Fruit fly (Drosophila melanogaster) whole organism, pupa: ENCODE data around the gene CG43993.
A peak's percentile ranks its signal among the peaks of the same experiment; 100 is the strongest.

Experiments used
- CG10348 ChIP-seq: fragments of 200-800 bp; sonication (Bioruptor generic); IDR thresholded peaks from 2 replicates; pipeline ENCODE4 v1.3.6; 2022; ENCODE audit warnings: missing biosample characterization, missing genetic modification characterization
- CG12605 ChIP-seq: fragments of 200-800 bp; sonication (Bioruptor generic); IDR thresholded peaks from 2 replicates; pipeline ENCODE4 v1.3.6; 2022; ENCODE audit warnings: missing biosample characterization, missing genetic modification characterization
- CG13204 ChIP-seq: fragments of 200-800 bp; sonication (Bioruptor generic); optimal IDR thresholded peaks from 2 replicates; lab custom pipeline; 2018; ENCODE audit warnings: missing biosample characterization, mild to moderate bottlenecking, missing genetic modification characterization, moderate library complexity
- CG14655 ChIP-seq: fragments of 200-800 bp; sonication (Bioruptor generic); optimal IDR thresholded peaks from 3 replicates; lab custom pipeline; 2017; ENCODE audit warnings: mild to moderate bottlenecking, missing biosample characterization, missing genetic modification reagents, missing genetic modification characterization
- CG15710 ChIP-seq: fragments of 200-800 bp; sonication (Bioruptor generic); optimal IDR thresholded peaks from 2 replicates; lab custom pipeline; 2018; ENCODE audit warnings: missing biosample characterization, mild to moderate bottlenecking, missing genetic modification characterization, moderate library complexity
- CG17806 ChIP-seq: fragments of 200-800 bp; sonication (Bioruptor generic); optimal IDR thresholded peaks from 2 replicates; lab custom pipeline; 2018; ENCODE audit warnings: missing biosample characterization, mild to moderate bottlenecking, missing genetic modification characterization, moderate library complexity
- CG32121 ChIP-seq: fragments of 200-800 bp; sonication (Bioruptor generic); IDR thresholded peaks from 2 replicates; pipeline ENCODE4 v1.3.6; 2022; ENCODE audit warnings: missing biosample characterization, missing genetic modification characterization
- CG34367 ChIP-seq: fragments of 200-800 bp; sonication (Bioruptor generic); optimal IDR thresholded peaks from 2 replicates; lab custom pipeline; 2018; ENCODE audit warnings: missing biosample characterization, mild to moderate bottlenecking, missing genetic modification characterization
- CG4496 ChIP-seq: fragments of 200-800 bp; sonication (Bioruptor generic); IDR thresholded peaks from 3 replicates; pipeline ENCODE4 v1.3.6; 2022; ENCODE audit warnings: missing biosample characterization, missing genetic modification characterization
- CG8159 ChIP-seq: fragments of 200-800 bp; sonication (Bioruptor generic); optimal IDR thresholded peaks from 3 replicates; lab custom pipeline; 2018; ENCODE audit warnings: missing biosample characterization, mild to moderate bottlenecking, missing genetic modification characterization, moderate library complexity
- CG8301 ChIP-seq: fragments of 200-800 bp; sonication (Bioruptor generic); optimal IDR thresholded peaks from 2 replicates; lab custom pipeline; 2018; ENCODE audit warnings: missing biosample characterization, mild to moderate bottlenecking, missing genetic modification characterization
- CG9948 ChIP-seq: fragments of 200-800 bp; sonication (Bioruptor generic); optimal IDR thresholded peaks from 2 replicates; lab custom pipeline; 2018; ENCODE audit warnings: missing biosample characterization, mild to moderate bottlenecking, missing genetic modification characterization, moderate library complexity
- D1 ChIP-seq: fragments of 200-800 bp; sonication (Bioruptor generic); optimal IDR thresholded peaks from 2 replicates; lab custom pipeline; 2018; ENCODE audit warnings: missing biosample characterization, mild to moderate bottlenecking, missing genetic modification characterization, moderate library complexity
- EcR ChIP-seq: fragments of 200-800 bp; sonication (Bioruptor generic); optimal IDR thresholded peaks from 3 replicates; lab custom pipeline; 2019; ENCODE audit warnings: missing biosample characterization, missing genetic modification characterization, mild to moderate bottlenecking, moderate library complexity, missing genetic modification reagents
- Ets98B ChIP-seq: fragments of 200-800 bp; sonication (Bioruptor generic); IDR thresholded peaks from 2 replicates; pipeline ENCODE4 v1.3.6; 2022; ENCODE audit warnings: missing biosample characterization, missing genetic modification characterization
- Pif1A ChIP-seq: fragments of 200-800 bp; sonication (Bioruptor generic); optimal IDR thresholded peaks from 3 replicates; lab custom pipeline; 2016; ENCODE audit warnings: missing biosample characterization, missing genetic modification characterization
- Pif1B ChIP-seq: fragments of 200-800 bp; sonication (Bioruptor generic); optimal IDR thresholded peaks from 3 replicates; lab custom pipeline; 2016; ENCODE audit warnings: missing biosample characterization, missing genetic modification characterization
- Snoo ChIP-seq: fragments of 200-800 bp; sonication (Bioruptor generic); optimal IDR thresholded peaks from 3 replicates; lab custom pipeline; 2017; ENCODE audit warnings: missing biosample characterization, mild to moderate bottlenecking, missing genetic modification characterization, inconsistent platforms
- fd96Ca ChIP-seq: fragments of 200-800 bp; sonication (Bioruptor generic); IDR thresholded peaks from 3 replicates; pipeline ENCODE4 v1.3.6; 2022; ENCODE audit warnings: missing biosample characterization, missing genetic modification characterization
- gl ChIP-seq: fragments of 200-800 bp; sonication (Bioruptor generic); optimal IDR thresholded peaks from 2 replicates; lab custom pipeline; 2018; ENCODE audit warnings: missing biosample characterization, mild to moderate bottlenecking, missing genetic modification characterization
- rn ChIP-seq: fragments of 200-800 bp; sonication (Bioruptor generic); IDR thresholded peaks from 2 replicates; pipeline ENCODE4 v1.3.6; 2022; ENCODE audit warnings: missing biosample characterization, missing genetic modification characterization

Gene CG43993

dm6 chr3L:12073861-12074633, 41.7 kb downstream of the CG43993 start:
- no peak for TF ChIP-seq rn (GFP tag; lab: Robert Waterston, UW)
- no peak for TF ChIP-seq CG13204 (GFP tag; lab: Kevin White, UChicago)
- TF ChIP-seq Pif1A (GFP tag; lab: Kevin White, UChicago) = no peak
- no peak for TF ChIP-seq CG32121
- no peak for TF ChIP-seq gl (tag; lab: Kevin White, UChicago)
- no peak for TF ChIP-seq D1 (tag; lab: Kevin White, UChicago)
- no peak for TF ChIP-seq CG12605 (GFP tag; lab: Robert Waterston, UW)
- no peak for TF ChIP-seq CG9948 (tag; lab: Kevin White, UChicago)
- TF ChIP-seq EcR (GFP tag; lab: Kevin White, UChicago) = no peak
- no peak for TF ChIP-seq CG17806 (tag; lab: Kevin White, UChicago)
- TF ChIP-seq, all 21 proteins: peak for 0

- TF ChIP-seq gl (tag; lab: Kevin White, UChicago) (no peak), CG17806 (tag; lab: Kevin White, UChicago) (no peak), D1 (tag; lab: Kevin White, UChicago) (no peak)
These were observed 42.6 kb downstream of the CG43993 start for dm6 chr3L:12074952-12075351.

dm6 chr3L:12076312-12076711, 44.0 kb downstream of the CG43993 start:
- TF ChIP-seq D1 (tag; lab: Kevin White, UChicago) (no peak), CG12605 (GFP tag; lab: Robert Waterston, UW) (no peak), CG4496 (GFP tag; lab: Robert Waterston, UW) (no peak), CG10348 (GFP tag; lab: Robert Waterston, UW) (no peak), Snoo (tag; lab: Kevin White, UChicago) (no peak), gl (tag; lab: Kevin White, UChicago) (no peak), Pif1B (GFP tag; lab: Kevin White, UChicago) (no peak), CG14655 (peak; percentile 5), CG8301 (tag; lab: Kevin White, UChicago) (peak; percentile 37), Ets98B (peak; percentile 28), CG17806 (tag; lab: Kevin White, UChicago) (no peak), fd96Ca (GFP tag; lab: Robert Waterston, UW) (no peak), rn (GFP tag; lab: Robert Waterston, UW) (no peak), CG15710 (tag; lab: Kevin White, UChicago) (no peak), Pif1A (GFP tag; lab: Kevin White, UChicago) (peak; percentile 11), CG34367 (tag; lab: Kevin White, UChicago) (no peak), CG9948 (tag; lab: Kevin White, UChicago) (no peak), CG8159 (no peak), CG32121 (peak; percentile 33; the same call in 1 of the 2 replicates), EcR (GFP tag; lab: Kevin White, UChicago) (no peak), CG13204 (GFP tag; lab: Kevin White, UChicago) (no peak)

- TF ChIP-seq CG14655 = peak; percentile 86
- TF ChIP-seq CG8159 = peak; percentile 83
- peak; percentile 61 for TF ChIP-seq Pif1A (GFP tag; lab: Kevin White, UChicago)
- peak; percentile 78 for TF ChIP-seq CG4496 (GFP tag; lab: Robert Waterston, UW)
- peak; percentile 85 for TF ChIP-seq CG32121
- TF ChIP-seq fd96Ca (GFP tag; lab: Robert Waterston, UW) = peak; percentile 84
- peak; percentile 46 for TF ChIP-seq CG13204 (GFP tag; lab: Kevin White, UChicago)
- no peak for TF ChIP-seq EcR (GFP tag; lab: Kevin White, UChicago)
- peak; percentile 5 for TF ChIP-seq gl (tag; lab: Kevin White, UChicago)
- peak; percentile 86 for TF ChIP-seq CG12605 (GFP tag; lab: Robert Waterston, UW)
- TF ChIP-seq Ets98B = peak; percentile 84
- peak; percentile 79 for TF ChIP-seq CG8301 (tag; lab: Kevin White, UChicago)
- TF ChIP-seq CG9948 (tag; lab: Kevin White, UChicago) = peak; percentile 80
- TF ChIP-seq rn (GFP tag; lab: Robert Waterston, UW) = peak; percentile 60; the same call in 1 of the 2 replicates
- peak; percentile 63 for TF ChIP-seq Snoo (tag; lab: Kevin White, UChicago)
- peak; percentile 64 for TF ChIP-seq D1 (tag; lab: Kevin White, UChicago)
- peak; percentile 73 for TF ChIP-seq CG34367 (tag; lab: Kevin White, UChicago)
- peak; percentile 85 for TF ChIP-seq CG17806 (tag; lab: Kevin White, UChicago)
- TF ChIP-seq Pif1B (GFP tag; lab: Kevin White, UChicago) = peak; percentile 71
- TF ChIP-seq CG10348 (GFP tag; lab: Robert Waterston, UW) = 0 out of 2 replicates have a peak, but pooled peaks have one; percentile 29
- peak; percentile 76 for TF ChIP-seq CG15710 (tag; lab: Kevin White, UChicago)
These were observed 45.0 kb downstream of the CG43993 start for dm6 chr3L:12077348-12077747.

- TF ChIP-seq D1 (tag; lab: Kevin White, UChicago) (no peak), CG8301 (tag; lab: Kevin White, UChicago) (no peak), EcR (GFP tag; lab: Kevin White, UChicago) (no peak)
These were observed 45.6 kb downstream of the CG43993 start for dm6 chr3L:12077953-12078352.
